Fruit fly (Drosophila melanogaster) whole organism, embryonic: ENCODE data around the gene LysD.
A peak's percentile ranks its signal among the peaks of the same experiment; 100 is the strongest.

Experiments
- Atf6 ChIP-seq: fragments of 200-800 bp; sonication (Bioruptor generic); IDR thresholded peaks from 2 replicates; pipeline ENCODE4 v1.3.6; 2022; ENCODE audit warnings: missing biosample characterization, missing genetic modification characterization
- Bteb2 ChIP-seq: fragments of 200-800 bp; sonication (Bioruptor generic); optimal IDR thresholded peaks from 2 replicates; lab custom pipeline; 2016; ENCODE audit warnings: missing biosample characterization, missing genetic modification characterization
- CG10274 ChIP-seq: fragments of 200-800 bp; sonication (Bioruptor generic); optimal IDR thresholded peaks from 3 replicates; lab custom pipeline; 2017; ENCODE audit warnings: missing biosample characterization, mild to moderate bottlenecking, missing genetic modification characterization
- CG10543 ChIP-seq: fragments of 200-800 bp; sonication (Bioruptor generic); optimal IDR thresholded peaks from 3 replicates; lab custom pipeline; 2017; ENCODE audit warnings: missing biosample characterization, mild to moderate bottlenecking, missing genetic modification characterization, moderate library complexity
- CG11504 ChIP-seq: fragments of 200-800 bp; sonication (Bioruptor generic); optimal IDR thresholded peaks from 3 replicates; lab custom pipeline; 2019; ENCODE audit warnings: missing biosample characterization, mild to moderate bottlenecking, missing genetic modification characterization, moderate library complexity
- CG11723 ChIP-seq: fragments of 200-800 bp; sonication (Bioruptor generic); optimal IDR thresholded peaks from 2 replicates; lab custom pipeline; 2017; ENCODE audit warnings: missing biosample characterization, mild to moderate bottlenecking, missing genetic modification characterization
- CG12299 ChIP-seq: fragments of 200-800 bp; sonication (Bioruptor generic); optimal IDR thresholded peaks from 2 replicates; lab custom pipeline; 2018; ENCODE audit warnings: missing biosample characterization, mild to moderate bottlenecking, missing genetic modification characterization
- CG13424 ChIP-seq: fragments of 200-800 bp; sonication (Bioruptor generic); optimal IDR thresholded peaks from 2 replicates; lab custom pipeline; 2019; ENCODE audit warnings: missing biosample characterization, mild to moderate bottlenecking, missing genetic modification characterization, moderate library complexity
- CG14667 ChIP-seq: fragments of 200-800 bp; sonication (Bioruptor generic); IDR thresholded peaks from 2 replicates; pipeline ENCODE4 v1.3.6; 2022; ENCODE audit warnings: missing biosample characterization, missing genetic modification characterization
- CG1602 ChIP-seq: fragments of 200-800 bp; sonication (Bioruptor generic); optimal IDR thresholded peaks from 3 replicates; lab custom pipeline; 2016; ENCODE audit warnings: missing biosample characterization, missing genetic modification characterization
- CG1647 ChIP-seq: fragments of 200-800 bp; sonication (Bioruptor generic); optimal IDR thresholded peaks from 3 replicates; lab custom pipeline; 2016; ENCODE audit warnings: missing biosample characterization, missing genetic modification characterization
- CG17612 ChIP-seq: fragments of 200-800 bp; sonication (Bioruptor generic); IDR thresholded peaks from 2 replicates; pipeline ENCODE4 v1.3.6; 2022; ENCODE audit warnings: missing biosample characterization, missing genetic modification characterization
- CG17802 ChIP-seq: fragments of 200-800 bp; sonication (Bioruptor generic); optimal IDR thresholded peaks from 2 replicates; lab custom pipeline; 2018; ENCODE audit warnings: missing biosample characterization, mild to moderate bottlenecking, missing genetic modification characterization, moderate library complexity
- CG2116 ChIP-seq: fragments of 200-800 bp; sonication (Bioruptor generic); optimal IDR thresholded peaks from 3 replicates; lab custom pipeline; 2018; ENCODE audit warnings: missing biosample characterization, mild to moderate bottlenecking, missing genetic modification characterization
- CG2199 ChIP-seq: fragments of 200-800 bp; sonication (Bioruptor generic); IDR thresholded peaks from 3 replicates; pipeline ENCODE4 v1.3.6; 2022; ENCODE audit warnings: missing biosample characterization, missing genetic modification characterization
- CG3407 ChIP-seq: fragments of 200-800 bp; sonication (Bioruptor generic); optimal IDR thresholded peaks from 2 replicates; lab custom pipeline; 2018; ENCODE audit warnings: missing biosample characterization, mild to moderate bottlenecking, missing genetic modification characterization
- CG4360 ChIP-seq: fragments of 200-800 bp; sonication (Bioruptor generic); IDR thresholded peaks from 2 replicates; pipeline ENCODE4 v1.3.6; 2022; ENCODE audit warnings: missing biosample characterization, missing genetic modification characterization
- CG43689 ChIP-seq: fragments of 200-800 bp; sonication (Bioruptor generic); IDR thresholded peaks from 2 replicates; pipeline ENCODE4 v1.3.6; 2022; ENCODE audit warnings: missing biosample characterization, missing genetic modification characterization
- CG4404 ChIP-seq: fragments of 200-800 bp; sonication (Bioruptor generic); IDR thresholded peaks from 2 replicates; pipeline ENCODE4 v1.3.6; 2022; ENCODE audit warnings: missing biosample characterization, missing genetic modification characterization
- CG7839 ChIP-seq: fragments of 200-800 bp; sonication (Bioruptor generic); optimal IDR thresholded peaks from 3 replicates; lab custom pipeline; 2018; ENCODE audit warnings: missing biosample characterization, mild to moderate bottlenecking, missing genetic modification characterization, moderate library complexity
- CG7928 ChIP-seq: fragments of 200-800 bp; sonication (Bioruptor generic); optimal IDR thresholded peaks from 2 replicates; lab custom pipeline; 2017; ENCODE audit warnings: missing biosample characterization, mild to moderate bottlenecking, missing genetic modification characterization
- CG8388 ChIP-seq: fragments of 200-800 bp; sonication (Bioruptor generic); optimal IDR thresholded peaks from 2 replicates; lab custom pipeline; 2019; ENCODE audit warnings: missing biosample characterization, mild to moderate bottlenecking, missing genetic modification characterization, moderate library complexity
- Camta ChIP-seq: fragments of 200-800 bp; sonication (Bioruptor generic); optimal IDR thresholded peaks from 2 replicates; lab custom pipeline; 2016; ENCODE audit warnings: missing biosample characterization, missing genetic modification characterization
- Ets97D ChIP-seq: fragments of 200-800 bp; sonication (Bioruptor generic); optimal IDR thresholded peaks from 3 replicates; lab custom pipeline; 2016; ENCODE audit warnings: missing biosample characterization, missing genetic modification characterization
- Gsc ChIP-seq: fragments of 200-800 bp; sonication (Bioruptor generic); IDR thresholded peaks from 2 replicates; pipeline ENCODE4 v1.3.6; 2022; ENCODE audit warnings: missing biosample characterization, missing genetic modification characterization
- Optix ChIP-seq: fragments of 200-800 bp; sonication (Bioruptor generic); IDR thresholded peaks from 3 replicates; pipeline ENCODE4 v1.3.6; 2022; ENCODE audit warnings: missing biosample characterization, missing genetic modification characterization
- Pdp1 ChIP-seq, 2 experiments: fragments of 200-800 bp; sonication (Bioruptor generic); optimal IDR thresholded peaks; 3 replicates each; lab custom pipeline; 2016; ENCODE audit warnings: missing biosample characterization in 2 of 2, missing genetic modification characterization in 2 of 2, mild to moderate bottlenecking in 1 of 2, moderate library complexity in 1 of 2
- Rx ChIP-seq: fragments of 200-800 bp; sonication (Bioruptor generic); IDR thresholded peaks from 2 replicates; pipeline ENCODE4 v1.3.6; 2022; ENCODE audit warnings: missing biosample characterization, missing genetic modification characterization
- Xrp1 ChIP-seq: fragments of 200-800 bp; sonication (Bioruptor generic); IDR thresholded peaks from 2 replicates; pipeline ENCODE4 v1.3.6; 2022; ENCODE audit warnings: missing biosample characterization, missing genetic modification characterization
- bsh ChIP-seq, 2 experiments: fragments of 200-800 bp; sonication (Bioruptor generic); optimal IDR thresholded peaks; 2 replicates each; lab custom pipeline; 2017 to 2018; ENCODE audit warnings: mild to moderate bottlenecking in 2 of 2, missing biosample characterization in 2 of 2, missing genetic modification characterization in 2 of 2, moderate library complexity in 1 of 2
- da ChIP-seq: fragments of 200-800 bp; sonication (Bioruptor generic); optimal IDR thresholded peaks from 2 replicates; lab custom pipeline; 2016; ENCODE audit warnings: missing biosample characterization, missing genetic modification characterization
- fd102C ChIP-seq: fragments of 200-800 bp; sonication (Bioruptor generic); optimal IDR thresholded peaks from 2 replicates; lab custom pipeline; 2018; ENCODE audit warnings: missing biosample characterization, mild to moderate bottlenecking, missing genetic modification characterization, moderate library complexity
- fd64A ChIP-seq: fragments of 200-800 bp; sonication (Bioruptor generic); optimal IDR thresholded peaks from 3 replicates; lab custom pipeline; 2018; ENCODE audit warnings: missing biosample characterization, mild to moderate bottlenecking, missing genetic modification characterization
- ftz-f1 ChIP-seq: fragments of 200-800 bp; sonication (Bioruptor generic); optimal IDR thresholded peaks from 2 replicates; lab custom pipeline; 2016; ENCODE audit warnings: missing biosample characterization, missing genetic modification characterization
- hkb ChIP-seq, 2 experiments: fragments of 200-800 bp in 1 of 2; fragments of >200 bp in 1 of 2; sonication (Bioruptor generic) in 1 of 2; IDR thresholded peaks in 1 of 2; optimal IDR thresholded peaks in 1 of 2; 2 replicates each; pipeline versions ENCODE4 v1.3.6 to Lab custom; 2017 to 2022; ENCODE audit warnings: missing biosample characterization in 1 of 2, missing genetic modification characterization in 1 of 2
- ind ChIP-seq: fragments of 200-800 bp; sonication (Bioruptor generic); optimal IDR thresholded peaks from 3 replicates; lab custom pipeline; 2016; ENCODE audit warnings: missing biosample characterization, missing genetic modification characterization
- kah ChIP-seq: fragments of 200-800 bp; sonication (Bioruptor generic); optimal IDR thresholded peaks from 2 replicates; lab custom pipeline; 2018; ENCODE audit warnings: missing biosample characterization, mild to moderate bottlenecking, missing genetic modification characterization
- pros ChIP-seq: fragments of 200-800 bp; sonication (Bioruptor generic); optimal IDR thresholded peaks from 3 replicates; lab custom pipeline; 2019; ENCODE audit warnings: missing biosample characterization, mild to moderate bottlenecking, missing genetic modification characterization, moderate library complexity
- psq ChIP-seq: fragments of 200-800 bp; sonication (Bioruptor generic); optimal IDR thresholded peaks from 2 replicates; lab custom pipeline; 2017; ENCODE audit warnings: missing biosample characterization, missing genetic modification characterization
- ro ChIP-seq: fragments of 200-800 bp; sonication (Bioruptor generic); IDR thresholded peaks from 2 replicates; pipeline ENCODE4 v1.3.6; 2022; ENCODE audit warnings: missing biosample characterization, missing genetic modification characterization
- sens ChIP-seq: fragments of 200-800 bp; sonication (Bioruptor generic); peaks from one replicate; lab custom pipeline; 2016; ENCODE audit warnings: missing biosample characterization, missing genetic modification characterization
- slp2 ChIP-seq: fragments of 200-800 bp; sonication (Bioruptor generic); optimal IDR thresholded peaks from 2 replicates; lab custom pipeline; 2016; ENCODE audit warnings: missing biosample characterization, missing genetic modification characterization
- sr ChIP-seq: fragments of 200-800 bp; sonication (Bioruptor generic); IDR thresholded peaks from 3 replicates; pipeline ENCODE4 v1.3.6; 2022; ENCODE audit warnings: missing biosample characterization, missing genetic modification characterization
- ssp ChIP-seq: fragments of 200-800 bp; sonication (Bioruptor generic); IDR thresholded peaks from 2 replicates; pipeline ENCODE4 v1.3.6; 2022; ENCODE audit warnings: missing biosample characterization, missing genetic modification characterization
- tll ChIP-seq, 2 experiments: fragments of 200-800 bp in 1 of 2; fragments of >200 bp in 1 of 2; sonication (Bioruptor generic) in 1 of 2; optimal IDR thresholded peaks; 2 replicates each; lab custom pipeline; 2017 to 2019; ENCODE audit warnings: missing biosample characterization in 2 of 2, missing genetic modification characterization in 2 of 2, mild to moderate bottlenecking in 1 of 2, moderate library complexity in 1 of 2
- unpg ChIP-seq: fragments of 200-800 bp; sonication (Bioruptor generic); optimal IDR thresholded peaks from 3 replicates; lab custom pipeline; 2018; ENCODE audit warnings: missing biosample characterization, mild to moderate bottlenecking, missing genetic modification characterization, moderate library complexity
- zen ChIP-seq: fragments of 200-800 bp; sonication (Bioruptor generic); optimal IDR thresholded peaks from 3 replicates; lab custom pipeline; 2018; ENCODE audit warnings: missing biosample characterization, mild to moderate bottlenecking, missing genetic modification characterization, moderate library complexity

The LysD gene

DNA sequence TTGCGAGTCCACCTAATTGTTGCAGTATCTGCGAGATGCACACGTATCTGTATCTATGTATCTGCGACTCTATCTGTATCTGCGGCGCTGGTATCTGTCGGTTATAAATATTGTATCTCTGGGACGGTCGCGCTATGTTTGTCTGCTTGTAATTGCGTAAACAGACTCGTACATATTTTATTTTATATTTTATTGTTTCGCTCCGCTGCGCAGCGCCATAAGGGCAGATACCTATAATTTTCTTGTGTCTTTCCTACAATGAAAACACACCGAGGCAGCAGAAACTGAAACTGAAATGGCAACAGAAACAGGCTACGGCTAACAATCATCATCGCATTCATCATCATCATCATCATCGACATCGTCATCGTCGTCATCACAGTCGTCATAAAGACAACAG, 42.6 kb downstream of the LysD start (continued):
- TF ChIP-seq CG1647 (no peak), CG10543 (GFP tag; lab: Kevin White, UChicago) (peak; percentile 14), pros (GFP tag; lab: Kevin White, UChicago) (peak; percentile 17), CG11723 (GFP tag; lab: Kevin White, UChicago) (no peak), Rx (GFP tag; lab: Robert Waterston, UW) (no peak), CG3407 (GFP tag; lab: Kevin White, UChicago) (peak; percentile 28), CG10274 (GFP tag; lab: Kevin White, UChicago) (no peak), Optix (GFP tag; lab: Robert Waterston, UW) (no peak), da (GFP tag; lab: Kevin White, UChicago) (no peak), Ets97D (GFP tag; lab: Kevin White, UChicago) (no peak), Gsc (GFP tag; lab: Robert Waterston, UW) (no peak), Pdp1 (GFP tag; optimal IDR thresholded peaks at IDR 0.05; lab: Kevin White, UChicago) (peak in 1 of 2 experiments; percentile 36), ro (no peak), CG17612 (GFP tag; lab: Robert Waterston, UW) (no peak), slp2 (GFP tag; lab: Kevin White, UChicago) (no peak), CG43689 (no peak), zen (tag; lab: Kevin White, UChicago) (peak; percentile 11), CG11504 (tag; lab: Kevin White, UChicago) (peak; percentile 13)

DNA sequence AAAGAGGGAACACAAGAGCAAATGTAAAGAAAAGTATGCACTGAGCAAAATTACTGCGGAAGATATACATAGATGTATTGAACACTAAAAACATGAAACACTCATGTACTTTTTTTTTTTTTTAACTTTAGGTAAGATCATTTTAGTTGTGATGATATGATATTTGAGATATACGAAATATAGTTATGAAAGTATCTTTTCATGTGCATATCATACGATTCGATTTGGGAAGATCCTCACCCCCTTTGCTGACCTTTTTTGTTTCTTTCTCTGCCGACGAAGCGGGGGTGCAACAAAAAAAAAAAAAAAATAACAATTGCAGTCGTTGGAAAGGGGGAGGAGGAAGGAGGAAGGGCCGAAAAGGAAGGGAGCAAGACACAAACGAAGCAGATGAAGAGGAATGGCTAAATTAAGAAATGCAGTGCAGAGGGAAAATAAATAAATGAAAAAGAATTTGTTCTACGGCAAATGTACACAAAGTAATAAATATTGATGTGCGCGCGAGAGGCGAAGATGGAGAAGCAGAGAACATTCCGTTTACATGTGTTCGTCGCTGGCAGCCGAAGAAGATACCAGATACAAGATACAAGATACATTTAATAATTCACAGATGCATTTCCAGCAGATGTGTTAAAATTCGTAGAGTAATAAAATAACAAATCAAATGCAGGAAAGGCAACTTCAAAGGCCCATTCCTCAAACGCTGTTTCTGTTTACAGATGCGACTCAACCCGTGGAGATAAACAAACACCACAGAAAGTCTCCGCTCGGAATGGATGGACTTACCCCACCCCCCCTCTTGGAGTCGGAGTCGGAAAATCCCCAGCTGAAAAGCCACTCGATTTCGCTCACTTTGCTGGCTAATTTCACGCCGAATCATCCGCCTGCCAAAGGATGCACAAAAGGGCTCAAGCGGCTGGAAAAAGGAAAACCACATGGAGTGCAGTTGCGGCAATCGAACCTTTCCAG, 43.8 kb downstream of the LysD start:
- TF ChIP-seq sr (no peak), CG2199 (GFP tag; lab: Robert Waterston, UW) (peak; percentile 14; the same call in 1 of the 3 replicates), slp2 (GFP tag; lab: Kevin White, UChicago) (no peak), hkb (optimal IDR thresholded peaks at IDR 0.05; lab: Kevin White, UChicago) (no peak), hkb (GFP tag; IDR thresholded peaks at IDR 0.05; lab: Robert Waterston, UW) (peak; percentile 35), Xrp1 (peak; percentile 73), fd102C (GFP tag; lab: Kevin White, UChicago) (no peak), CG13424 (tag; lab: Kevin White, UChicago) (no peak), ind (GFP tag; lab: Kevin White, UChicago) (no peak), tll (GFP tag; optimal IDR thresholded peaks at IDR 0.05; lab: Kevin White, UChicago) (peak in 1 of 2 experiments; percentile 33), CG8388 (GFP tag; lab: Kevin White, UChicago) (peak; percentile 38), CG17802 (tag; lab: Kevin White, UChicago) (no peak), unpg (peak; percentile 25), CG4360 (GFP tag; lab: Robert Waterston, UW) (peak; percentile 50), fd64A (GFP tag; lab: Kevin White, UChicago) (peak; percentile 42), ssp (no peak), ftz-f1 (GFP tag; lab: Kevin White, UChicago) (no peak), CG12299 (tag; lab: Kevin White, UChicago) (no peak), bsh (GFP tag; optimal IDR thresholded peaks at IDR 0.05; lab: Kevin White, UChicago) (peak in 1 of 2 experiments; percentile 52), CG2116 (GFP tag; lab: Kevin White, UChicago) (no peak), CG14667 (GFP tag; lab: Robert Waterston, UW) (peak; percentile 36; the same call in 1 of the 2 replicates), psq (GFP tag; lab: Kevin White, UChicago) (peak; percentile 64), sens (peak; percentile 96), Pdp1 (GFP tag; optimal IDR thresholded peaks at IDR 0.05; lab: Kevin White, UChicago) (peak; percentile 9 to 24), CG4404 (peak; percentile 35; the same call in 1 of the 2 replicates), CG7928 (GFP tag; lab: Kevin White, UChicago) (no peak), CG1602 (GFP tag; lab: Kevin White, UChicago) (peak; percentile 6), Bteb2 (no peak), Camta (GFP tag; lab: Kevin White, UChicago) (peak; percentile 72), kah (GFP tag; lab: Kevin White, UChicago) (no peak), CG7839 (tag; lab: Kevin White, UChicago) (peak; percentile 28), Atf6 (GFP tag; lab: Robert Waterston, UW) (no peak)
